Fruit fly (Drosophila melanogaster): ENCODE measurements around the gene hdm.

hdm gene

dm6 chrX:7923063-7923462 is 3.1 kb upstream of the hdm start (continued):
- TF ChIP-seq Hmx (GFP tag; optimal IDR thresholded peaks at IDR 0.05), result no peak

- TF ChIP-seq Hmx (GFP tag; optimal IDR thresholded peaks at IDR 0.05) (no peak), Stat92E (GFP tag; optimal IDR thresholded peaks at IDR 0.05) (no peak), ind (GFP tag; optimal IDR thresholded peaks at IDR 0.05) (no peak), schlank (tag; optimal IDR thresholded peaks at IDR 0.05) (no peak), CG8924 (tag; optimal IDR thresholded peaks at IDR 0.05) (no peak), vvl (GFP tag; IDR thresholded peaks at IDR 0.05) (no peak), vfl (GFP tag; optimal IDR thresholded peaks at IDR 0.05) (no peak), CG3838 (GFP tag; optimal IDR thresholded peaks at IDR 0.05) (no peak), unpg (GFP tag; optimal IDR thresholded peaks at IDR 0.05) (no peak), ERR (GFP tag; optimal IDR thresholded peaks at IDR 0.05) (no peak), Dref (GFP tag; IDR thresholded peaks at IDR 0.05) (peak; percentile 88), Hr51 (GFP tag; optimal IDR thresholded peaks at IDR 0.05) (no peak), Dip2 (GFP tag; IDR thresholded peaks at IDR 0.05) (no peak), C15 (GFP tag; IDR thresholded peaks at IDR 0.05) (no peak), CoRest (tag; optimal IDR thresholded peaks at IDR 0.05) (peak; percentile 23), gsb (GFP tag; IDR thresholded peaks at IDR 0.05) (no peak), Dbx (GFP tag; IDR thresholded peaks at IDR 0.05) (0 out of 3 replicates have a peak, but pooled peaks have one; percentile 5), Antp (GFP tag; optimal IDR thresholded peaks at IDR 0.05) (no peak), CrebB (tag; optimal IDR thresholded peaks at IDR 0.05) (no peak), nom (GFP tag; optimal IDR thresholded peaks at IDR 0.05) (peak; percentile 11), nerfin-2 (GFP tag; IDR thresholded peaks at IDR 0.05; ENCODE audit: partially characterized antibody) (peak; percentile 65), zf30C (GFP tag; optimal IDR thresholded peaks at IDR 0.05) (no peak), Camta (GFP tag; optimal IDR thresholded peaks at IDR 0.05) (no peak), dati (GFP tag; IDR thresholded peaks at IDR 0.05) (no peak), CG4282 (GFP tag; optimal IDR thresholded peaks at IDR 0.05) (no peak), B-H2 (GFP tag; optimal IDR thresholded peaks at IDR 0.05) (peak; percentile 30), Med (GFP tag) (peak; percentile 71), HLHmδ (GFP tag; optimal IDR thresholded peaks at IDR 0.05) (no peak), Optix (GFP tag; IDR thresholded peaks at IDR 0.05) (no peak), CG12219 (GFP tag; optimal IDR thresholded peaks at IDR 0.05) (no peak), CG1529 (GFP tag; optimal IDR thresholded peaks at IDR 0.05) (no peak), CG9876 (GFP tag; optimal IDR thresholded peaks at IDR 0.05) (no peak), eve (GFP tag; optimal IDR thresholded peaks at IDR 0.05) (no peak), CG18619 (GFP tag; optimal IDR thresholded peaks at IDR 0.05) (no peak), dan (GFP tag; IDR thresholded peaks at IDR 0.05) (no peak), CG32772 (GFP tag; IDR thresholded peaks at IDR 0.05) (no peak), CG17829 (tag; optimal IDR thresholded peaks at IDR 0.05) (no peak), CG30431 (GFP tag; optimal IDR thresholded peaks at IDR 0.05) (no peak), Dek (tag; optimal IDR thresholded peaks at IDR 0.05) (no peak), vnd (GFP tag; IDR thresholded peaks at IDR 0.05; ENCODE audit: partially characterized antibody) (peak; percentile 66; the same call in 2 of the 3 replicates), CG3407 (GFP tag; optimal IDR thresholded peaks at IDR 0.05) (no peak), CG7786 (GFP tag; optimal IDR thresholded peaks at IDR 0.05) (no peak), insv (GFP tag; optimal IDR thresholded peaks at IDR 0.05) (peak in 1 of 2 experiments; percentile 91), CG5953 (GFP tag; IDR thresholded peaks at IDR 0.05) (no peak), CG10979 (tag; optimal IDR thresholded peaks at IDR 0.05) (no peak), zfh2 (GFP tag; optimal IDR thresholded peaks at IDR 0.05) (no peak), sens (GFP tag) (peak; percentile 70), Dfd (GFP tag; optimal IDR thresholded peaks at IDR 0.05) (no peak), Side (GFP tag; optimal IDR thresholded peaks at IDR 0.05) (no peak)
Measured at dm6 chrX:7911983-7912630, 7.8 kb downstream of the hdm start, which contains the start of gene snz. TSS of gene snz (plus strand) at chrX:7912089.
